Worm (Caenorhabditis elegans): ENCODE results near the gene gcy-29.
"Not testable (repeated sequence)": the region's sequence is repeated elsewhere in the genome, so short reads cannot be mapped to it uniquely, and the experiment has no call there.

- TF ChIP-seq unc-130 (tag; optimal IDR thresholded peaks at IDR 0.05); ama-1 (optimal IDR thresholded peaks at IDR 0.05); zag-1 (tag; optimal IDR thresholded peaks at IDR 0.05); fkh-4 (tag; optimal IDR thresholded peaks at IDR 0.05; ENCODE audit: borderline replicate concordance); mep-1 (tag; optimal IDR thresholded peaks at IDR 0.05); alr-1 (tag; optimal IDR thresholded peaks at IDR 0.05; ENCODE audit: borderline replicate concordance); efl-3 (GFP tag; optimal IDR thresholded peaks at IDR 0.05); hlh-4 (tag; optimal IDR thresholded peaks at IDR 0.05); nhr-12 (tag; optimal IDR thresholded peaks at IDR 0.05); unc-62 (GFP tag; optimal IDR thresholded peaks at IDR 0.05): not testable (repeated sequence)
Measured at ce11 chrII:14563766-14564370, 15.3 kb upstream of the gcy-29 start.
